Worm (Caenorhabditis elegans) whole organism, L3 larva: Measurements from ENCODE around the gene M110.3.
A peak's percentile ranks its signal among the peaks of the same experiment; 100 is the strongest.

ENCODE experiments used
- R02D3.7 ChIP-seq: fragments of 150-350 bp; optimal IDR thresholded peaks from 2 replicates; lab custom pipeline; 2014; ENCODE audit warnings: missing biosample characterization, missing genetic modification characterization
- ZK546.5 ChIP-seq: sonication (generic microtip); optimal IDR thresholded peaks from 2 replicates; lab custom pipeline; 2017; ENCODE audit warnings: missing biosample characterization, missing genetic modification characterization
- ama-1 ChIP-seq: fragments of 150-350 bp; optimal IDR thresholded peaks from 2 replicates; lab custom pipeline; 2018
- ceh-28 ChIP-seq: fragments of 150-350 bp; optimal IDR thresholded peaks from 2 replicates; lab custom pipeline; 2014; ENCODE audit warnings: missing biosample characterization, missing genetic modification reagents, missing genetic modification characterization
- ceh-82 ChIP-seq: fragments of 150-350 bp; optimal IDR thresholded peaks from 2 replicates; lab custom pipeline; 2014; ENCODE audit warnings: missing biosample characterization, missing genetic modification characterization
- ceh-9 ChIP-seq: sonication (generic microtip); optimal IDR thresholded peaks from 2 replicates; lab custom pipeline; 2018; ENCODE audit warnings: missing biosample characterization, missing genetic modification characterization
- daf-12 ChIP-seq: fragments of 150-350 bp; optimal IDR thresholded peaks from 2 replicates; lab custom pipeline; 2014; ENCODE audit warnings: missing biosample characterization, missing genetic modification reagents, missing genetic modification characterization
- egl-5 ChIP-seq: fragments of 150-350 bp; optimal IDR thresholded peaks from 2 replicates; lab custom pipeline; 2017; ENCODE audit warnings: missing biosample characterization, missing genetic modification reagents, missing genetic modification characterization, inconsistent platforms
- elt-1 ChIP-seq: fragments of 150-350 bp; optimal IDR thresholded peaks from 2 replicates; lab custom pipeline; 2014; ENCODE audit warnings: missing biosample characterization, missing genetic modification characterization
- elt-2 ChIP-seq: sonication (generic microtip); optimal IDR thresholded peaks from 2 replicates; lab custom pipeline; 2016; ENCODE audit warnings: missing genetic modification reagents, mild to moderate bottlenecking, missing genetic modification characterization, missing compliant biosample characterization
- elt-3 ChIP-seq, 3 experiments: fragments of 150-350 bp in 1 of 3; sonication (generic microtip) in 2 of 3; optimal IDR thresholded peaks; 2 replicates in 2 of 3; 4 replicates in 1 of 3; lab custom pipeline; 2014 to 2017; ENCODE audit warnings: missing biosample characterization in 3 of 3, missing genetic modification characterization in 3 of 3
- fkh-10 ChIP-seq: sonication (generic microtip); optimal IDR thresholded peaks from 2 replicates; lab custom pipeline; 2017; ENCODE audit warnings: missing biosample characterization, missing genetic modification reagents, missing genetic modification characterization
- fkh-2 ChIP-seq: fragments of 150-350 bp; optimal IDR thresholded peaks from 2 replicates; lab custom pipeline; 2014; ENCODE audit warnings: missing biosample characterization, missing genetic modification reagents, missing genetic modification characterization
- fos-1 ChIP-seq: fragments of 150-350 bp; optimal IDR thresholded peaks from 2 replicates; lab custom pipeline; 2014; ENCODE audit warnings: missing biosample characterization, missing genetic modification characterization
- hmg-11 ChIP-seq: sonication (generic microtip); optimal IDR thresholded peaks from 2 replicates; lab custom pipeline; 2016; ENCODE audit warnings: missing genetic modification characterization, missing compliant biosample characterization
- jun-1 ChIP-seq: fragments of 150-350 bp; optimal IDR thresholded peaks from 2 replicates; lab custom pipeline; 2014; ENCODE audit warnings: missing biosample characterization, missing genetic modification reagents, missing genetic modification characterization
- lin-15B ChIP-seq: fragments of 150-350 bp; optimal IDR thresholded peaks from 2 replicates; lab custom pipeline; 2014; ENCODE audit warnings: missing biosample characterization, missing genetic modification characterization
- lin-39 ChIP-seq: fragments of 150-350 bp; optimal IDR thresholded peaks from 2 replicates; lab custom pipeline; 2018; ENCODE audit warnings: missing biosample characterization, missing genetic modification reagents, missing genetic modification characterization
- nfya-1 ChIP-seq: sonication (generic microtip); optimal IDR thresholded peaks from 2 replicates; lab custom pipeline; 2017; ENCODE audit warnings: missing genetic modification characterization, mild to moderate bottlenecking, missing compliant biosample characterization, antibody characterized with exemption, moderate library complexity; ENCODE audit not compliant: insufficient read depth
- nhr-11 ChIP-seq: fragments of 150-350 bp; optimal IDR thresholded peaks from 2 replicates; lab custom pipeline; 2014; ENCODE audit warnings: missing biosample characterization, missing genetic modification characterization
- nhr-12 ChIP-seq: fragments of 150-350 bp; optimal IDR thresholded peaks from 2 replicates; lab custom pipeline; 2014; ENCODE audit warnings: missing biosample characterization, missing genetic modification characterization
- nhr-23 ChIP-seq: fragments of 150-350 bp; optimal IDR thresholded peaks from 2 replicates; lab custom pipeline; 2014; ENCODE audit warnings: missing biosample characterization, missing genetic modification reagents, missing genetic modification characterization
- nhr-237 ChIP-seq: fragments of 150-350 bp; optimal IDR thresholded peaks from 2 replicates; lab custom pipeline; 2014; ENCODE audit warnings: missing biosample characterization, missing genetic modification characterization
- nhr-25 ChIP-seq: sonication (generic microtip); optimal IDR thresholded peaks from 2 replicates; lab custom pipeline; 2017; ENCODE audit warnings: missing biosample characterization, missing genetic modification characterization
- nhr-43 ChIP-seq: sonication (generic microtip); optimal IDR thresholded peaks from 2 replicates; lab custom pipeline; 2016; ENCODE audit warnings: mild to moderate bottlenecking, missing genetic modification characterization, missing compliant biosample characterization; ENCODE audit not compliant: poor library complexity, severe bottlenecking
- nhr-76 ChIP-seq: fragments of 150-350 bp; sonication (generic microtip); optimal IDR thresholded peaks from 5 replicates; lab custom pipeline; 2014; ENCODE audit warnings: missing biosample characterization, missing genetic modification characterization
- nhr-77 ChIP-seq: fragments of 150-350 bp; optimal IDR thresholded peaks from 2 replicates; lab custom pipeline; 2014; ENCODE audit warnings: missing biosample characterization, missing genetic modification characterization
- pha-4 ChIP-seq: fragments of 150-350 bp; optimal IDR thresholded peaks from 2 replicates; lab custom pipeline; 2014; ENCODE audit warnings: missing biosample characterization, missing genetic modification reagents, missing genetic modification characterization
- sea-2 ChIP-seq: fragments of 150-350 bp; sonication (generic microtip); optimal IDR thresholded peaks from 4 replicates; lab custom pipeline; 2014; ENCODE audit warnings: missing biosample characterization, missing genetic modification reagents, missing genetic modification characterization
- snpc-4 ChIP-seq: fragments of 150-350 bp; optimal IDR thresholded peaks from 2 replicates; lab custom pipeline; 2014; ENCODE audit warnings: missing biosample characterization, missing genetic modification characterization
- unc-39 ChIP-seq: sonication (generic microtip); optimal IDR thresholded peaks from 4 replicates; lab custom pipeline; 2017; ENCODE audit warnings: missing biosample characterization, missing genetic modification characterization
- unc-62 ChIP-seq: fragments of 150-350 bp; sonication (generic microtip); optimal IDR thresholded peaks from 4 replicates; lab custom pipeline; 2014; ENCODE audit warnings: missing biosample characterization, missing genetic modification reagents, missing genetic modification characterization
- ztf-4 ChIP-seq: fragments of 150-350 bp; optimal IDR thresholded peaks from 2 replicates; lab custom pipeline; 2014; ENCODE audit warnings: missing biosample characterization, missing genetic modification characterization

The M110.3 gene

DNA sequence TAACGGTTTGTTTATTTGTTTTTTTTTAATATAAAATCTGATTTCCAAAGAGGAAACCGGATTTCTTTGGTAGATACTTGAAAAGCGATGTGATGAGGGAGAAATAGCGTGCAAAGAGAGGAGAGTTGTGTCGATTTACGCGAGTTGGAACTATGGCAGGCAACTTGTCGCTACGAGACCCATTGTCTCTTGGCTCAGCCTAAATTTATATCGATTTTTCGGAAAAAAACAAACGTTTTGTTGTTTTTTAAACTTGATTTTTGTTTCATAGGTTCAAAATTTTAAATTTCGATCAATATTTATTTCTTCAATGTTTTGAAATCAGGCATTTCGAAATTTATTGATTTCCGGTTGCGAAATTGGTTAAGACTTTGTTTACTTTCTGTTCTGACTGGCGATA lies at the start of gene M110.3:
Gene M110.3, minus strand, starts transcription at position 184 of the 400 bp plus-strand sequence.
- TF ChIP-seq egl-5 (tag; lab: Kevin White, UChicago) (peak; percentile 67), nhr-23 (tag; lab: Kevin White, UChicago) (peak; percentile 73), ama-1 (no peak), ztf-4 (no peak), ZK546.5 (tag; lab: Kevin White, UChicago) (no peak), ceh-82 (tag; lab: Kevin White, UChicago) (no peak), pha-4 (peak; percentile 80), R02D3.7 (peak; percentile 93), hmg-11 (tag; lab: Kevin White, UChicago) (peak; percentile 71), jun-1 (tag; lab: Kevin White, UChicago) (peak; percentile 4), ceh-28 (tag; lab: Kevin White, UChicago) (peak; percentile 69), nfya-1 (tag; lab: Kevin White, UChicago) (peak; percentile 76), lin-39 (tag; lab: Kevin White, UChicago) (peak; percentile 70), lin-15B (tag; lab: Kevin White, UChicago) (peak; percentile 65), fos-1 (tag; lab: Kevin White, UChicago) (no peak), elt-2 (tag; lab: Kevin White, UChicago) (peak; percentile 14), nhr-43 (no peak), snpc-4 (tag; lab: Kevin White, UChicago) (peak; percentile 50)

DNA sequence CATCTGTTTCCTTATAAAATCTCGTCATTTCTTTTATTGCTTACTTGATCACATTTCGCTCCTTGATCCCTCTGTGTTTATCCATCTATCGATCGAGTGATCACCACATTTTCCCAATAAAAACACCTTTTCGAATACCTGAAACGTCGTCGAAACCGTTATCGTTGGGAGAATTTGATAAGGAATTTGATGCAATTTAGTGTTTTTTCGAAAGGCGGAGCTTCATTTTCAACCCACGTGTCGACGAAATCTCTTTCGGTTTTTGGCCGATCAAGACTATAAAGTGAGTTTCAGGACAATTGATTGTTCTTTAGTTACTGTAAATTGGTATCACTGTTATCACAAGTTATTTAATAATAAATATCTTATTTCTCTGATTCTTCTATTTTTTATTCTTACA lies 48.2 kb upstream of the M110.3 start, which contains the start of gene srdh-1:
Gene srdh-1, plus strand, starts transcription at position 43 of the 400 bp plus-strand sequence.
- peak; percentile 13 for TF ChIP-seq nhr-43
- TF ChIP-seq nhr-77 = no peak

DNA sequence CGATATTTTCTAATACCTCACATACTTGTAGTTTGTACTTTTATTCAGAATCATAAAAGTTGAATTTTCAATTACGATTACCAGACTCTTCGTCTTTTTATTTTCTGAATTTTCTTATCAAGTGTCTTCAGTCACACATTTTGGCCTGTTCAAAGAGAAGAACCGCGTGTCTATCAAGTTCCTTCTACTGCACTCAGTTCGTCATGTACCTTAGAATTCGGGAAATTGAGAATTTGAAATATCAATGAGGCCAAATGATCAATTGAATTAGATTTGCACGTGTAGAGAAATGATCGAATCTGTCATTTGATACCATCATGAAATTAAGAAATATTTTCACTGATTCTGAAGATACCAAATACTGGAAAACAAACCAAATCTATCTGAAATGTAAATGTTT lies 47.1 kb upstream of the M110.3 start:
- TF ChIP-seq nhr-237 (no peak), ztf-4 (no peak), fos-1 (tag; lab: Kevin White, UChicago) (no peak), pha-4 (no peak), nhr-77 (no peak), nhr-25 (peak; percentile 16), snpc-4 (tag; lab: Kevin White, UChicago) (no peak), lin-15B (tag; lab: Kevin White, UChicago) (no peak), nhr-11 (tag; lab: Kevin White, UChicago) (no peak), hmg-11 (tag; lab: Kevin White, UChicago) (no peak), fkh-2 (tag; lab: Kevin White, UChicago) (no peak), ceh-28 (tag; lab: Kevin White, UChicago) (no peak), unc-62 (GFP tag; lab: Kevin White, UChicago) (no peak), nhr-12 (tag; lab: Kevin White, UChicago) (no peak), egl-5 (tag; lab: Kevin White, UChicago) (no peak), nhr-43 (peak; percentile 27), ZK546.5 (tag; lab: Kevin White, UChicago) (no peak), nhr-76 (tag; lab: Kevin White, UChicago) (no peak), ceh-9 (tag; lab: Kevin White, UChicago) (no peak), ama-1 (no peak), nhr-23 (tag; lab: Kevin White, UChicago) (peak; percentile 51), daf-12 (tag; lab: Kevin White, UChicago) (no peak), elt-3 (tag; optimal IDR thresholded peaks at IDR 0.05; lab: Kevin White, UChicago) (no peak), unc-39 (no peak)

DNA sequence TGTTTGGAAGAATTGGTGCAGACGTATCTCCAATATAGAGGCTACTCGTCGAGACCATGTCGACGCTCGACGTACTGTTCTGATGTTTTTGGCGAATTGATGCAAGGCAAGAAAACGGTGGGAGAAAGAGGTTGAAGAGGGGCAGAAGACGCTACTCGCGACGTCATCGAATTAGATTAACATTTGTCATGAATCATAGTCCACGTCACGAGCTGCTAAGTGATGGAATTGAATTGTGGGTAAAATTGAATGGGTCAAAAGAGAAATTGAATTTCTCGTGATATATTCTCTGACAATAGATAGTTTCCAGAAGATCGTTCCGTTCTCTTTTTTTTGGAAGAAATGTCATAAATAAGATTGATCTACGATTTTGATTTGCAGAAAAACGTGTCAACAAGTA lies 43.3 kb upstream of the M110.3 start:
- no peak for TF ChIP-seq jun-1 (tag; lab: Kevin White, UChicago)
- peak; percentile 33 for TF ChIP-seq nhr-23 (tag; lab: Kevin White, UChicago)
- peak; percentile 26 for TF ChIP-seq nhr-25

DNA sequence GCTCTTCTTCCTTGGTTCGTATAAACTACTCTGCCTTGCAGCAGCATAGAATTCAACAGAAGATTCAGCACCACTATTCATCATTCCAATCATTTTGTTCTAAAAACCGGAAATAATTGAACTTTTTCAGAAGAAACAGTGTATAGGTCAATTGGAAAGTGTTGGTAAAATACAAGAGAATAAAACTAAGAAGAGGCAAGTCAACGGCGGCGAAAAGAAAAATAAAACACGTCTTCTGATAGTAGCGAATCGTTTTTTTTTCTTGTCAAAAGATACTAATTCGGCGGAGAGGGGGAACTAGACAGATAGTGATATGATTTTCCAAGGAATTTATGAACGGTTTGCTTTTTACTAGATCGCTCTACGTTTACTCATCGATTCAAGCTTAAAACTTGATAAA lies 42.6 kb upstream of the M110.3 start, which contains the start of gene F35C11.6:
Gene F35C11.6, minus strand, starts transcription at position 101 of the 400 bp plus-strand sequence.
- TF ChIP-seq daf-12 (tag; lab: Kevin White, UChicago) (no peak), sea-2 (GFP tag; lab: Kevin White, UChicago) (no peak), fkh-10 (GFP tag; lab: Kevin White, UChicago) (no peak), elt-1 (no peak), egl-5 (tag; lab: Kevin White, UChicago) (no peak), fkh-2 (tag; lab: Kevin White, UChicago) (no peak), nhr-25 (no peak), lin-39 (tag; lab: Kevin White, UChicago) (no peak), ztf-4 (no peak), nhr-77 (no peak)
